Worm (Caenorhabditis elegans) whole organism, L2 larva: Measurements from ENCODE around the gene lgc-39.

ENCODE experiments used
- C34F6.9 ChIP-seq: fragments of 150-350 bp; optimal IDR thresholded peaks from 2 replicates; lab custom pipeline; 2014; ENCODE audit warnings: missing biosample characterization, missing genetic modification characterization
- F13H6.1 ChIP-seq: sonication (generic microtip); optimal IDR thresholded peaks from 2 replicates; lab custom pipeline; 2016; ENCODE audit warnings: missing genetic modification characterization, missing compliant biosample characterization
- R02D3.7 ChIP-seq: fragments of 150-350 bp; optimal IDR thresholded peaks from 2 replicates; lab custom pipeline; 2014; ENCODE audit warnings: missing biosample characterization, missing genetic modification characterization
- Y55F3AM.14 ChIP-seq: fragments of 200-800 bp; sonication (Bioruptor generic); optimal IDR thresholded peaks from 2 replicates; lab custom pipeline; 2018; ENCODE audit warnings: mild to moderate bottlenecking, missing genetic modification characterization, missing compliant biosample characterization
- ZK546.5 ChIP-seq: sonication (generic microtip); optimal IDR thresholded peaks from 2 replicates; lab custom pipeline; 2017; ENCODE audit warnings: missing biosample characterization, missing genetic modification characterization
- alr-1 ChIP-seq: fragments of 150-350 bp; optimal IDR thresholded peaks from 2 replicates; lab custom pipeline; 2014; ENCODE audit warnings: missing biosample characterization, missing genetic modification characterization
- aly-2 ChIP-seq: fragments of 150-350 bp; optimal IDR thresholded peaks from 2 replicates; lab custom pipeline; 2014; ENCODE audit warnings: missing biosample characterization, missing genetic modification characterization
- ama-1 ChIP-seq: fragments of 150-350 bp; optimal IDR thresholded peaks from 2 replicates; lab custom pipeline; 2018; ENCODE audit warnings: inconsistent platforms
- blmp-1 ChIP-seq: sonication (generic microtip); optimal IDR thresholded peaks from 2 replicates; lab custom pipeline; 2017; ENCODE audit warnings: missing genetic modification characterization, mild to moderate bottlenecking, missing compliant biosample characterization, antibody characterized with exemption, moderate library complexity; ENCODE audit not compliant: insufficient read depth
- ceh-16 ChIP-seq: fragments of 150-350 bp; optimal IDR thresholded peaks from 2 replicates; lab custom pipeline; 2014; ENCODE audit warnings: missing biosample characterization, missing genetic modification characterization
- ceh-82 ChIP-seq: fragments of 150-350 bp; optimal IDR thresholded peaks from 2 replicates; lab custom pipeline; 2014; ENCODE audit warnings: missing biosample characterization, missing genetic modification characterization
- crh-2 ChIP-seq: sonication (generic microtip); optimal IDR thresholded peaks from 2 replicates; lab custom pipeline; 2017; ENCODE audit warnings: missing biosample characterization, missing genetic modification characterization
- dmd-4 ChIP-seq: sonication (generic microtip); optimal IDR thresholded peaks from 2 replicates; lab custom pipeline; 2017; ENCODE audit warnings: missing biosample characterization, missing genetic modification characterization
- egl-27 ChIP-seq: sonication (generic microtip); optimal IDR thresholded peaks from 3 replicates; lab custom pipeline; 2017; ENCODE audit warnings: missing biosample characterization, missing genetic modification reagents, missing genetic modification characterization
- elt-1 ChIP-seq: fragments of 150-350 bp; optimal IDR thresholded peaks from 2 replicates; lab custom pipeline; 2014; ENCODE audit warnings: missing biosample characterization, missing genetic modification characterization
- elt-3 ChIP-seq: sonication (generic microtip); optimal IDR thresholded peaks from 2 replicates; lab custom pipeline; 2017; ENCODE audit warnings: missing biosample characterization, missing genetic modification characterization
- fos-1 ChIP-seq: fragments of 150-350 bp; optimal IDR thresholded peaks from 2 replicates; lab custom pipeline; 2014; ENCODE audit warnings: missing biosample characterization, missing genetic modification characterization
- gmeb-1 ChIP-seq: fragments of 150-350 bp; optimal IDR thresholded peaks from 2 replicates; lab custom pipeline; 2014; ENCODE audit warnings: missing biosample characterization, missing genetic modification characterization
- lin-11 ChIP-seq: fragments of 150-350 bp; sonication (generic microtip); optimal IDR thresholded peaks from 2 replicates; lab custom pipeline; 2014; ENCODE audit warnings: missing biosample characterization, missing genetic modification characterization, inconsistent platforms, mixed read lengths
- lin-13 ChIP-seq: fragments of 150-350 bp; optimal IDR thresholded peaks from 2 replicates; lab custom pipeline; 2014; ENCODE audit warnings: missing biosample characterization, missing genetic modification reagents, missing genetic modification characterization
- lin-39 ChIP-seq: fragments of 150-350 bp; optimal IDR thresholded peaks from 2 replicates; lab custom pipeline; 2014; ENCODE audit warnings: missing biosample characterization, missing genetic modification reagents, missing genetic modification characterization
- lsy-2 ChIP-seq, 2 experiments: fragments of 150-350 bp in 1 of 2; sonication (generic microtip) in 1 of 2; optimal IDR thresholded peaks; 2 replicates each; lab custom pipeline; 2014 to 2017; ENCODE audit warnings: missing biosample characterization in 2 of 2, missing genetic modification characterization in 2 of 2
- mab-5 ChIP-seq: fragments of 150-350 bp; optimal IDR thresholded peaks from 2 replicates; lab custom pipeline; 2014; ENCODE audit warnings: missing biosample characterization, missing genetic modification characterization
- mbf-1 ChIP-seq: sonication (generic microtip); optimal IDR thresholded peaks from 2 replicates; lab custom pipeline; 2017; ENCODE audit warnings: missing biosample characterization, missing genetic modification characterization
- mdl-1 ChIP-seq, 2 experiments: fragments of 150-350 bp in 1 of 2; sonication (generic microtip) in 1 of 2; optimal IDR thresholded peaks; 2 replicates each; lab custom pipeline; 2017; ENCODE audit warnings: missing biosample characterization in 2 of 2, missing genetic modification characterization in 2 of 2
- nhr-10 ChIP-seq: sonication (generic microtip); optimal IDR thresholded peaks from 2 replicates; lab custom pipeline; 2017; ENCODE audit warnings: missing biosample characterization, missing genetic modification characterization
- nhr-11 ChIP-seq: fragments of 150-350 bp; optimal IDR thresholded peaks from 2 replicates; lab custom pipeline; 2014; ENCODE audit warnings: missing biosample characterization, missing genetic modification characterization
- nhr-12 ChIP-seq: fragments of 150-350 bp; optimal IDR thresholded peaks from 2 replicates; lab custom pipeline; 2014; ENCODE audit warnings: missing biosample characterization, missing genetic modification characterization
- nhr-129 ChIP-seq: fragments of 150-350 bp; optimal IDR thresholded peaks from 2 replicates; lab custom pipeline; 2014; ENCODE audit warnings: missing biosample characterization, missing genetic modification characterization
- nhr-21 ChIP-seq: fragments of 150-350 bp; optimal IDR thresholded peaks from 2 replicates; lab custom pipeline; 2014; ENCODE audit warnings: missing biosample characterization, missing genetic modification characterization
- nhr-23 ChIP-seq: fragments of 150-350 bp; optimal IDR thresholded peaks from 2 replicates; lab custom pipeline; 2014; ENCODE audit warnings: missing biosample characterization, missing genetic modification reagents, missing genetic modification characterization
- nhr-237 ChIP-seq: fragments of 150-350 bp; optimal IDR thresholded peaks from 2 replicates; lab custom pipeline; 2014; ENCODE audit warnings: missing biosample characterization, missing genetic modification characterization
- nhr-25 ChIP-seq: fragments of 150-350 bp; sonication (generic microtip); optimal IDR thresholded peaks from 3 replicates; lab custom pipeline; 2014; ENCODE audit warnings: missing biosample characterization, missing genetic modification characterization
- nhr-6 ChIP-seq: fragments of 150-350 bp; optimal IDR thresholded peaks from 2 replicates; lab custom pipeline; 2014; ENCODE audit warnings: missing biosample characterization, missing genetic modification characterization
- nhr-77 ChIP-seq: fragments of 150-350 bp; optimal IDR thresholded peaks from 2 replicates; lab custom pipeline; 2014; ENCODE audit warnings: missing biosample characterization, missing genetic modification characterization
- peb-1 ChIP-seq: fragments of 150-350 bp; optimal IDR thresholded peaks from 2 replicates; lab custom pipeline; 2014; ENCODE audit warnings: missing biosample characterization, missing genetic modification characterization
- sem-4 ChIP-seq: fragments of 150-350 bp; optimal IDR thresholded peaks from 2 replicates; lab custom pipeline; 2014; ENCODE audit warnings: missing biosample characterization, missing genetic modification reagents, missing genetic modification characterization
- skn-1 ChIP-seq: sonication (generic microtip); optimal IDR thresholded peaks from 2 replicates; lab custom pipeline; 2017; ENCODE audit warnings: missing biosample characterization, missing genetic modification characterization
- sma-3 ChIP-seq: sonication (generic microtip); optimal IDR thresholded peaks from 2 replicates; lab custom pipeline; 2016; ENCODE audit warnings: missing genetic modification reagents, missing genetic modification characterization, missing compliant biosample characterization
- sma-9 ChIP-seq, 2 experiments: fragments of 150-350 bp in 1 of 2; sonication (generic microtip) in 1 of 2; optimal IDR thresholded peaks; 2 replicates each; lab custom pipeline; 2014 to 2016; ENCODE audit warnings: missing genetic modification characterization in 2 of 2, mild to moderate bottlenecking in 1 of 2, missing biosample characterization in 1 of 2, missing compliant biosample characterization in 1 of 2, missing genetic modification reagents in 1 of 2, moderate library complexity in 1 of 2
- snpc-4 ChIP-seq: fragments of 150-350 bp; optimal IDR thresholded peaks from 2 replicates; lab custom pipeline; 2014; ENCODE audit warnings: missing biosample characterization, missing genetic modification characterization
- unc-39 ChIP-seq: fragments of 150-350 bp; optimal IDR thresholded peaks from 2 replicates; lab custom pipeline; 2014; ENCODE audit warnings: missing biosample characterization, missing genetic modification characterization
- unc-55 ChIP-seq: fragments of 150-350 bp; sonication (generic microtip); optimal IDR thresholded peaks from 3 replicates; lab custom pipeline; 2014; ENCODE audit warnings: missing biosample characterization, missing genetic modification reagents, missing genetic modification characterization
- unc-62 ChIP-seq: fragments of 150-350 bp; optimal IDR thresholded peaks from 2 replicates; lab custom pipeline; 2014; ENCODE audit warnings: missing biosample characterization, missing genetic modification reagents, missing genetic modification characterization
- zag-1 ChIP-seq: fragments of 150-350 bp; optimal IDR thresholded peaks from 2 replicates; lab custom pipeline; 2014; ENCODE audit warnings: missing biosample characterization, missing genetic modification characterization
- ztf-1 ChIP-seq: fragments of 200-800 bp; sonication (Bioruptor generic); conservative IDR thresholded peaks from 2 replicates; pipeline ENCODE4 v1.3.6; 2022; ENCODE audit warnings: missing genetic modification characterization, missing compliant biosample characterization
- ztf-11 ChIP-seq: sonication (generic microtip); optimal IDR thresholded peaks from 2 replicates; lab custom pipeline; 2017; ENCODE audit warnings: missing biosample characterization, missing genetic modification characterization
- ztf-4 ChIP-seq: fragments of 150-350 bp; optimal IDR thresholded peaks from 2 replicates; lab custom pipeline; 2014; ENCODE audit warnings: missing biosample characterization, missing genetic modification characterization

The lgc-39 gene

ce11 chrV:7196498-7196966, 21.2 kb downstream of the lgc-39 start, which contains the start of gene F09G2.2:
Gene F09G2.2, plus strand, starts transcription at chrV:7196916.
- TF ChIP-seq F13H6.1 (tag; lab: Kevin White, UChicago) (peak; percentile 89), mdl-1 (tag; optimal IDR thresholded peaks at IDR 0.05; lab: Kevin White, UChicago) (peak in 1 of 2 experiments; percentile 48), ceh-16 (tag; lab: Kevin White, UChicago) (peak; percentile 91), elt-3 (no peak), unc-55 (GFP tag; lab: Kevin White, UChicago) (peak; percentile 96), ZK546.5 (tag; lab: Kevin White, UChicago) (peak; percentile 31), elt-1 (tag; lab: Kevin White, UChicago) (no peak), unc-62 (GFP tag; lab: Kevin White, UChicago) (no peak), mbf-1 (tag; lab: Kevin White, UChicago) (no peak), unc-39 (no peak), nhr-21 (tag; lab: Kevin White, UChicago) (peak; percentile 88), nhr-6 (peak; percentile 80), blmp-1 (tag; lab: Kevin White, UChicago) (peak; percentile 76), nhr-10 (tag; lab: Kevin White, UChicago) (no peak), nhr-12 (no peak), nhr-25 (tag; lab: Kevin White, UChicago) (peak; percentile 90), lin-11 (tag; lab: Kevin White, UChicago) (peak; percentile 90), sma-9 (GFP tag; optimal IDR thresholded peaks at IDR 0.05; lab: Kevin White, UChicago) (peak; percentile 93), sma-9 (tag; optimal IDR thresholded peaks at IDR 0.05; lab: Kevin White, UChicago) (no peak), Y55F3AM.14 (peak; percentile 33), nhr-129 (tag; lab: Kevin White, UChicago) (peak; percentile 90), aly-2 (tag; lab: Kevin White, UChicago) (no peak), lin-13 (GFP tag; lab: Kevin White, UChicago) (peak; percentile 94), sem-4 (tag; lab: Kevin White, UChicago) (peak; percentile 84), lin-39 (tag; lab: Kevin White, UChicago) (no peak), skn-1 (tag; lab: Kevin White, UChicago) (no peak), nhr-77 (peak; percentile 45), gmeb-1 (tag; lab: Kevin White, UChicago) (peak; percentile 90), crh-2 (tag; lab: Kevin White, UChicago) (peak; percentile 95), nhr-23 (tag; lab: Kevin White, UChicago) (no peak), mab-5 (tag; lab: Kevin White, UChicago) (peak; percentile 76), nhr-237 (tag; lab: Kevin White, UChicago) (no peak), nhr-11 (tag; lab: Kevin White, UChicago) (no peak), ztf-1 (GFP tag; lab: Robert Waterston, UW) (no peak), snpc-4 (tag; lab: Kevin White, UChicago) (peak; percentile 71), ztf-11 (no peak), R02D3.7 (no peak), alr-1 (tag; lab: Kevin White, UChicago) (no peak), ceh-82 (tag; lab: Kevin White, UChicago) (peak; percentile 47), egl-27 (tag; lab: Kevin White, UChicago) (peak; percentile 78), lsy-2 (tag; optimal IDR thresholded peaks at IDR 0.05; lab: Kevin White, UChicago) (peak; percentile 73 to 92), zag-1 (tag; lab: Kevin White, UChicago) (peak; percentile 47), C34F6.9 (peak; percentile 97), ztf-4 (peak; percentile 71), peb-1 (tag; lab: Kevin White, UChicago) (no peak), dmd-4 (no peak), ama-1 (lab: Kevin White, UChicago) (peak; percentile 64), sma-3 (GFP tag; lab: Kevin White, UChicago) (peak; percentile 93), fos-1 (tag; lab: Kevin White, UChicago) (peak; percentile 90)
